Worm (Caenorhabditis elegans) whole organism, midembryonic: Measurements from ENCODE around the gene acd-4.

Source experiments
- T22C8.4 ChIP-seq: fragments of 200-800 bp; sonication (Bioruptor generic); IDR thresholded peaks from 2 replicates; pipeline ENCODE4 v1.3.6; 2022; ENCODE audit warnings: missing genetic modification characterization, missing compliant biosample characterization
- cog-1 ChIP-seq: sonication (generic microtip); optimal IDR thresholded peaks from 2 replicates; lab custom pipeline; 2016; ENCODE audit warnings: missing genetic modification characterization, missing compliant biosample characterization
- flt-1 ChIP-seq: fragments of 200-800 bp; sonication (Bioruptor generic); IDR thresholded peaks from 2 replicates; pipeline ENCODE4 v1.3.6; 2022; ENCODE audit warnings: missing genetic modification characterization, missing compliant biosample characterization
- klf-2 ChIP-seq: fragments of 200-800 bp; sonication (Bioruptor generic); conservative IDR thresholded peaks from 2 replicates; pipeline ENCODE4 v1.3.6; 2022; ENCODE audit warnings: missing genetic modification reagents, missing genetic modification characterization, missing compliant biosample characterization
- med-1 ChIP-seq: sonication (generic microtip); optimal IDR thresholded peaks from 2 replicates; lab custom pipeline; 2017; ENCODE audit warnings: missing genetic modification characterization, mild to moderate bottlenecking, missing compliant biosample characterization, antibody characterized with exemption, missing genetic modification reagents; ENCODE audit not compliant: insufficient read depth
- ref-1 ChIP-seq: fragments of 200-800 bp; sonication (Bioruptor generic); conservative IDR thresholded peaks from 2 replicates; pipeline ENCODE4 v1.3.6; 2022; ENCODE audit warnings: missing genetic modification reagents, missing genetic modification characterization, missing compliant biosample characterization
- tab-1 ChIP-seq: fragments of 200-800 bp; sonication (Bioruptor generic); IDR thresholded peaks from 2 replicates; pipeline ENCODE4 v1.3.6; 2022; ENCODE audit warnings: missing genetic modification characterization, missing compliant biosample characterization
- ztf-23 ChIP-seq: fragments of 200-800 bp; sonication (Bioruptor generic); IDR thresholded peaks from 2 replicates; pipeline ENCODE4 v1.3.6; 2022; ENCODE audit warnings: missing genetic modification reagents, missing genetic modification characterization, missing compliant biosample characterization
- ztf-29 ChIP-seq: fragments of 200-800 bp; sonication (Bioruptor generic); IDR thresholded peaks from 2 replicates; pipeline ENCODE4 v1.3.6; 2022; ENCODE audit warnings: missing genetic modification reagents, missing genetic modification characterization, missing compliant biosample characterization

DNA sequence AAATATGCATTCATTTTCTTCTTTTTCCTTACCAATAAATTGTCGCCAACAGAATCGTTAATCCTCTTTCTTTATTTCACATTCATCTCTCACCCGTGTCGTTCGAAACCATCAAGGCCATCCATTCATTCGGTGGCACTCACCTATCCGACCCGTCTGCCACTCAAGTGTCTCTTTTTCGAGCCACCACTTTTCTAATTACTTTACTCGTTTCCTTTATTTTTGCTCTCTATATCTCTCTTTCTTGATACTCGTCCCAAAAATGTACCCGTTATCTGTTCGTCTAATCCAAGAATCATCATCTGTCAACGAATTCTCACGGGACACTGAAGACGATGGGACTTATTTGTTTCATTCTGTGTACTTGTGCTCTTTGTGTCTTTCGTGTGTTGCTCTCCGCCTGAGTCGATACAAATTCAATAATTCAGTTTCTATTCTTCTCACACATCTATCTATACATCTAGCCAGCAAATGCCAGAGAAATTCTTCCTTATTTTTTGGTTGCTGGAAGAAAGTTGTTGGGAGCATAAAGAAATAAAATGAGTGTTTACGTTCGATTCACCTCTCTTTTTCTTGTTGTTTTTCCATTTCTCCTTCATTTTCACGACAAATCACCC lies 45.2 kb upstream of the acd-4 start:
- TF ChIP-seq flt-1 (no peak), T22C8.4 (GFP tag; lab: Robert Waterston, UW) (no peak), klf-2 (GFP tag; lab: Robert Waterston, UW) (no peak), ztf-29 (GFP tag; lab: Robert Waterston, UW) (no peak), cog-1 (tag; lab: Kevin White, UChicago) (no peak), tab-1 (GFP tag; lab: Robert Waterston, UW) (no peak), med-1 (GFP tag; lab: Kevin White, UChicago) (no peak), ztf-23 (GFP tag; lab: Robert Waterston, UW) (no peak), ref-1 (GFP tag; lab: Robert Waterston, UW) (no peak)
